Worm (Caenorhabditis elegans) whole organism, L2 larva: ENCODE results near the gene gba-4.

Experiments
- C34F6.9 ChIP-seq: fragments of 150-350 bp; optimal IDR thresholded peaks from 2 replicates; lab custom pipeline; 2014; ENCODE audit warnings: missing biosample characterization, missing genetic modification characterization
- F13H6.1 ChIP-seq: sonication (generic microtip); optimal IDR thresholded peaks from 2 replicates; lab custom pipeline; 2016; ENCODE audit warnings: missing genetic modification characterization, missing compliant biosample characterization
- R02D3.7 ChIP-seq: fragments of 150-350 bp; optimal IDR thresholded peaks from 2 replicates; lab custom pipeline; 2014; ENCODE audit warnings: missing biosample characterization, missing genetic modification characterization
- ZK546.5 ChIP-seq: sonication (generic microtip); optimal IDR thresholded peaks from 2 replicates; lab custom pipeline; 2017; ENCODE audit warnings: missing biosample characterization, missing genetic modification characterization
- alr-1 ChIP-seq: fragments of 150-350 bp; optimal IDR thresholded peaks from 2 replicates; lab custom pipeline; 2014; ENCODE audit warnings: missing biosample characterization, missing genetic modification characterization
- ama-1 ChIP-seq: fragments of 150-350 bp; optimal IDR thresholded peaks from 2 replicates; lab custom pipeline; 2018; ENCODE audit warnings: inconsistent platforms
- ceh-82 ChIP-seq: fragments of 150-350 bp; optimal IDR thresholded peaks from 2 replicates; lab custom pipeline; 2014; ENCODE audit warnings: missing biosample characterization, missing genetic modification characterization
- crh-2 ChIP-seq: sonication (generic microtip); optimal IDR thresholded peaks from 2 replicates; lab custom pipeline; 2017; ENCODE audit warnings: missing biosample characterization, missing genetic modification characterization
- dmd-4 ChIP-seq: sonication (generic microtip); optimal IDR thresholded peaks from 2 replicates; lab custom pipeline; 2017; ENCODE audit warnings: missing biosample characterization, missing genetic modification characterization
- egl-27 ChIP-seq: sonication (generic microtip); optimal IDR thresholded peaks from 3 replicates; lab custom pipeline; 2017; ENCODE audit warnings: missing biosample characterization, missing genetic modification reagents, missing genetic modification characterization
- elt-3 ChIP-seq: sonication (generic microtip); optimal IDR thresholded peaks from 2 replicates; lab custom pipeline; 2017; ENCODE audit warnings: missing biosample characterization, missing genetic modification characterization
- fos-1 ChIP-seq: fragments of 150-350 bp; optimal IDR thresholded peaks from 2 replicates; lab custom pipeline; 2014; ENCODE audit warnings: missing biosample characterization, missing genetic modification characterization
- gmeb-1 ChIP-seq: fragments of 150-350 bp; optimal IDR thresholded peaks from 2 replicates; lab custom pipeline; 2014; ENCODE audit warnings: missing biosample characterization, missing genetic modification characterization
- lin-11 ChIP-seq: fragments of 150-350 bp; sonication (generic microtip); optimal IDR thresholded peaks from 2 replicates; lab custom pipeline; 2014; ENCODE audit warnings: missing biosample characterization, missing genetic modification characterization, inconsistent platforms, mixed read lengths
- lin-13 ChIP-seq: fragments of 150-350 bp; optimal IDR thresholded peaks from 2 replicates; lab custom pipeline; 2014; ENCODE audit warnings: missing biosample characterization, missing genetic modification reagents, missing genetic modification characterization
- lin-39 ChIP-seq: fragments of 150-350 bp; optimal IDR thresholded peaks from 2 replicates; lab custom pipeline; 2014; ENCODE audit warnings: missing biosample characterization, missing genetic modification reagents, missing genetic modification characterization
- mdl-1 ChIP-seq, 2 experiments: fragments of 150-350 bp in 1 of 2; sonication (generic microtip) in 1 of 2; optimal IDR thresholded peaks; 2 replicates each; lab custom pipeline; 2017; ENCODE audit warnings: missing biosample characterization in 2 of 2, missing genetic modification characterization in 2 of 2
- nhr-10 ChIP-seq: sonication (generic microtip); optimal IDR thresholded peaks from 2 replicates; lab custom pipeline; 2017; ENCODE audit warnings: missing biosample characterization, missing genetic modification characterization
- nhr-11 ChIP-seq: fragments of 150-350 bp; optimal IDR thresholded peaks from 2 replicates; lab custom pipeline; 2014; ENCODE audit warnings: missing biosample characterization, missing genetic modification characterization
- nhr-129 ChIP-seq: fragments of 150-350 bp; optimal IDR thresholded peaks from 2 replicates; lab custom pipeline; 2014; ENCODE audit warnings: missing biosample characterization, missing genetic modification characterization
- nhr-23 ChIP-seq: fragments of 150-350 bp; optimal IDR thresholded peaks from 2 replicates; lab custom pipeline; 2014; ENCODE audit warnings: missing biosample characterization, missing genetic modification reagents, missing genetic modification characterization
- nhr-237 ChIP-seq: fragments of 150-350 bp; optimal IDR thresholded peaks from 2 replicates; lab custom pipeline; 2014; ENCODE audit warnings: missing biosample characterization, missing genetic modification characterization
- nhr-25 ChIP-seq: fragments of 150-350 bp; sonication (generic microtip); optimal IDR thresholded peaks from 3 replicates; lab custom pipeline; 2014; ENCODE audit warnings: missing biosample characterization, missing genetic modification characterization
- nhr-6 ChIP-seq: fragments of 150-350 bp; optimal IDR thresholded peaks from 2 replicates; lab custom pipeline; 2014; ENCODE audit warnings: missing biosample characterization, missing genetic modification characterization
- peb-1 ChIP-seq: fragments of 150-350 bp; optimal IDR thresholded peaks from 2 replicates; lab custom pipeline; 2014; ENCODE audit warnings: missing biosample characterization, missing genetic modification characterization
- sem-4 ChIP-seq: fragments of 150-350 bp; optimal IDR thresholded peaks from 2 replicates; lab custom pipeline; 2014; ENCODE audit warnings: missing biosample characterization, missing genetic modification reagents, missing genetic modification characterization
- sma-3 ChIP-seq: sonication (generic microtip); optimal IDR thresholded peaks from 2 replicates; lab custom pipeline; 2016; ENCODE audit warnings: missing genetic modification reagents, missing genetic modification characterization, missing compliant biosample characterization
- sma-9 ChIP-seq, 2 experiments: fragments of 150-350 bp in 1 of 2; sonication (generic microtip) in 1 of 2; optimal IDR thresholded peaks; 2 replicates each; lab custom pipeline; 2014 to 2016; ENCODE audit warnings: missing genetic modification characterization in 2 of 2, mild to moderate bottlenecking in 1 of 2, missing biosample characterization in 1 of 2, missing compliant biosample characterization in 1 of 2, missing genetic modification reagents in 1 of 2, moderate library complexity in 1 of 2
- snpc-4 ChIP-seq: fragments of 150-350 bp; optimal IDR thresholded peaks from 2 replicates; lab custom pipeline; 2014; ENCODE audit warnings: missing biosample characterization, missing genetic modification characterization
- unc-39 ChIP-seq: fragments of 150-350 bp; optimal IDR thresholded peaks from 2 replicates; lab custom pipeline; 2014; ENCODE audit warnings: missing biosample characterization, missing genetic modification characterization
- unc-62 ChIP-seq: fragments of 150-350 bp; optimal IDR thresholded peaks from 2 replicates; lab custom pipeline; 2014; ENCODE audit warnings: missing biosample characterization, missing genetic modification reagents, missing genetic modification characterization
- ztf-11 ChIP-seq: sonication (generic microtip); optimal IDR thresholded peaks from 2 replicates; lab custom pipeline; 2017; ENCODE audit warnings: missing biosample characterization, missing genetic modification characterization
- ztf-4 ChIP-seq: fragments of 150-350 bp; optimal IDR thresholded peaks from 2 replicates; lab custom pipeline; 2014; ENCODE audit warnings: missing biosample characterization, missing genetic modification characterization

The gba-4 gene

DNA sequence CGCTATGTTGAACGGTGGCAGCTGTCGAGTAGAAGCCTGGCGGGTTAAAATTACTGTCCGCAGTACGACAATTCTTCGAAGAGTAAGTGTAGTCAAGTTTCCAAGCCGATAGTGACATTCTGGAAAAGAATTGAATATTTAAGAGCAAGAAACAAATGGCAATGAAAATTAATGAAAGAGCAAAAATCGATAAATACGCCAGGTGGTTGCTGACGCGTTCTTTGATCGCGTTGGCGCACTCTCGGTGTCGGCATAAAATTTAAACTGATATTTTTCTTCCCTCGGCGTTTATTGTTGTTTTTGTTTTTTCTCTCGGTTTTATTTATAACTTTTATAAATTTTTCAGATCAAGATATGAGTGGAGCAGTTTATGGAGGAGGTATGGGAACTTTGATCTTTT, 44.0 kb upstream of the gba-4 start, which contains the start of the genes perm-3 and swsn-6 (continued):
- TF ChIP-seq alr-1 (tag; lab: Kevin White, UChicago): no peak
- peak; percentile 74 for TF ChIP-seq nhr-25 (tag; lab: Kevin White, UChicago)
- peak; percentile 70 for TF ChIP-seq egl-27
- no peak for TF ChIP-seq lin-39 (tag; lab: Kevin White, UChicago)
- TF ChIP-seq R02D3.7 (tag; lab: Kevin White, UChicago): peak; percentile 25
- TF ChIP-seq elt-3: no peak
- TF ChIP-seq lin-11: peak; percentile 55
- no peak for TF ChIP-seq nhr-237 (tag; lab: Kevin White, UChicago)
- TF ChIP-seq unc-62 (GFP tag; lab: Kevin White, UChicago): no peak
- TF ChIP-seq dmd-4 (tag; lab: Kevin White, UChicago): no peak
- TF ChIP-seq ZK546.5 (tag; lab: Kevin White, UChicago): peak; percentile 25
- TF ChIP-seq, all 48 proteins: peak for 26

ce11 chrIV:5393566-5393965, 42.9 kb upstream of the gba-4 start:
- peak; percentile 16 for TF ChIP-seq sma-9 (GFP tag; optimal IDR thresholded peaks at IDR 0.05; lab: Kevin White, UChicago)
- TF ChIP-seq sma-9 (tag; optimal IDR thresholded peaks at IDR 0.05; lab: Kevin White, UChicago): no peak
- no peak for TF ChIP-seq crh-2 (tag; lab: Kevin White, UChicago)
- TF ChIP-seq lin-39 (tag; lab: Kevin White, UChicago): no peak
- no peak for TF ChIP-seq snpc-4 (tag; lab: Kevin White, UChicago)
- peak; percentile 40 for TF ChIP-seq gmeb-1 (tag; lab: Kevin White, UChicago)
- no peak for TF ChIP-seq nhr-6 (tag; lab: Kevin White, UChicago)
- no peak for TF ChIP-seq dmd-4 (tag; lab: Kevin White, UChicago)
- no peak for TF ChIP-seq nhr-11 (tag; lab: Kevin White, UChicago)
- TF ChIP-seq ztf-11: no peak
- no peak for TF ChIP-seq ama-1 (lab: Kevin White, UChicago)
- TF ChIP-seq fos-1 (tag; lab: Kevin White, UChicago): peak; percentile 19
- TF ChIP-seq ceh-82 (tag; lab: Kevin White, UChicago): no peak
- TF ChIP-seq ztf-4 (tag; lab: Kevin White, UChicago): no peak
- no peak for TF ChIP-seq nhr-23
- no peak for TF ChIP-seq mdl-1 (tag; optimal IDR thresholded peaks at IDR 0.05; lab: Kevin White, UChicago)
- no peak for TF ChIP-seq peb-1
- TF ChIP-seq R02D3.7 (tag; lab: Kevin White, UChicago): no peak
- TF ChIP-seq sem-4 (tag; lab: Kevin White, UChicago): no peak
- no peak for TF ChIP-seq unc-39 (tag; lab: Kevin White, UChicago)

DNA sequence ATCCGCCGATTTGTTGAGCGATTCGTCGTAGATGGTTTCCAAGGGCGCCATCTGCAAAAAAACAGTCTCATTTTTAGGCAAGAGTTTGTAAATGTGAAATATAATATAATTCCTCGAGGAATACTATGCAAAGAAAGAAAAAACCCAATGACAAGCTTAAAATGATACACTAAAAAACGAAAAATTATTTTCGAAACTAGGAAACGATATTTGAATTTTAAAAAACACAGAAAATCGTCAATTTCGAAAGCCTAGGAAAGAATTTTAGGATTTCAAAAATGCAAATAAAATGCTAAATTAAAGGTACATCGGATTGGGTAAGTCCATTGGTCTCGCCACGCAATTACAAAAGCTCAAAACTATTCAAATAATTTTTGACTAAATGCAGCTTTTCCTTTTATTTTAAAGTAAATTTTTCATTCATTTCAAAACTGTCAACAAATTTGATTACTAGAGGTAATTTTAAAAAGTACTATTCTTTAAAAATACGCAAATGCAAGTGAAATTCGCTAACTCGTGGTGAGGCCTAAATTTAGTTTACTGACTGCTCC, 40.9 kb upstream of the gba-4 start, which contains the start of the genes htp-1 and ZK616.5:
Gene htp-1, minus strand, starts transcription at position 51 of the 551 bp plus-strand sequence.
Gene ZK616.5, plus strand, starts transcription at position 423 of the 551 bp plus-strand sequence.
- no peak for TF ChIP-seq F13H6.1 (tag; lab: Kevin White, UChicago)
- TF ChIP-seq alr-1 (tag; lab: Kevin White, UChicago): no peak
- TF ChIP-seq C34F6.9 (tag; lab: Kevin White, UChicago): no peak
- TF ChIP-seq crh-2 (tag; lab: Kevin White, UChicago): no peak
- TF ChIP-seq nhr-129: no peak
- TF ChIP-seq ZK546.5 (tag; lab: Kevin White, UChicago): no peak
- TF ChIP-seq nhr-11 (tag; lab: Kevin White, UChicago): no peak
- TF ChIP-seq R02D3.7 (tag; lab: Kevin White, UChicago): no peak
- TF ChIP-seq sma-3 (GFP tag; lab: Kevin White, UChicago): no peak
- no peak for TF ChIP-seq gmeb-1 (tag; lab: Kevin White, UChicago)
- no peak for TF ChIP-seq nhr-10 (tag; lab: Kevin White, UChicago)
- no peak for TF ChIP-seq sma-9 (GFP tag; optimal IDR thresholded peaks at IDR 0.05; lab: Kevin White, UChicago)
- no peak for TF ChIP-seq sma-9 (tag; optimal IDR thresholded peaks at IDR 0.05; lab: Kevin White, UChicago)
- no peak for TF ChIP-seq lin-13
- TF ChIP-seq lin-39 (tag; lab: Kevin White, UChicago): no peak
- TF ChIP-seq lin-11: no peak
- TF ChIP-seq, all 48 proteins: peak for 0

- TF ChIP-seq sma-3 (GFP tag; lab: Kevin White, UChicago): no peak
- peak; percentile 13 for TF ChIP-seq nhr-25 (tag; lab: Kevin White, UChicago)
These were observed 39.3 kb upstream of the gba-4 start for ce11 chrIV:5389951-5390350.
